Worm (Caenorhabditis elegans) whole organism, L4/young adult: ENCODE measurements around the gene Y62H9A.11.

Experiments used
- W03F9.2 ChIP-seq: fragments of 150-350 bp; optimal IDR thresholded peaks from 2 replicates; lab custom pipeline; 2014; ENCODE audit warnings: missing biosample characterization, missing genetic modification characterization
- dao-5 ChIP-seq: sonication (generic microtip); optimal IDR thresholded peaks from 2 replicates; lab custom pipeline; 2016; ENCODE audit warnings: missing genotype, missing genetic modification characterization, moderate library complexity, missing compliant biosample characterization
- him-1 ChIP-seq: sonication (generic microtip); optimal IDR thresholded peaks from 2 replicates; lab custom pipeline; 2016; ENCODE audit warnings: missing genotype, missing genetic modification reagents, missing genetic modification characterization, missing compliant biosample characterization

Gene Y62H9A.11

DNA sequence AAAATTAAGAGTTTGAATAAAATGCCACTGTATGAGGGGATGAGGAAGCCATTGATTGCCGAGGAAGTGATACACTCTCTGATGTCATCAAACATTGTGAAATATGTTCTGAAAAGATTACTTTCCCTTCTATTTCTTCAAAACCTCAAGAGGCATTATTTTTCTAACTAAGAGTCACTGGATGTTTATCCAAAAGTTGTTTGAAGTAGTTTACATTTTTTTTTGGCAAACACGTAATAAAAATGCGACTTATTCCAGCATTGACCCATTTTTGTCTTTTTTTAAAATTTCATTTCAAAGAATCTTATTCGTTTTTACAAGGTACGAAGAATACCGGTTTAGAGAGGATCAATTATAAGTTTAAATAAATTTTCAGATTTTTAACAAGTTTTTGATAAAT, at the start of gene Y62H9A.11:
Gene Y62H9A.11 (minus strand): TSS at position 101 of the 400 bp plus-strand sequence.
- TF ChIP-seq him-1 (tag; lab: Kevin White, UChicago) (no peak), dao-5 (tag; lab: Kevin White, UChicago) (no peak), W03F9.2 (tag; lab: Kevin White, UChicago) (no peak)

DNA sequence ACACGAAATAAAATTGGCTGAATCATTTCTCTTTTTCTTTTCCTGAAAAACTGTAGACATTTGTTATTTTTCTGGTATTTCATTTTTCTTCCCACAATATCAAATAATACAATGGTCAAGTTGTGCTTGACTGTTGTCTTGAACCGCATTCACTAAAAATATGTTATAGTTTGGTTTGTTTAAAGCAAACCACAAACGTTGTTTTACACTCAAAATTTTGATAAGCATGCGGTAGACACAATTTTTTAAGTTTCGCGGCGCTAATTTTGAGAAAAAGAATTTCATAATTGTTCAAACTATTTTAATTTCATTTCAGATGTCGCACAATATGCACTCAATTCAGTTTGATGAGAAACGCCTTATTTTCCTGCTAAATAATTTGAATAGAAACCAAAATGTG, 48.0 kb upstream of the Y62H9A.11 start, which contains the start of gene T08D10.3:
Gene T08D10.3 (plus strand): TSS at position 301 of the 400 bp plus-strand sequence.
- no peak for TF ChIP-seq W03F9.2 (tag; lab: Kevin White, UChicago)
- TF ChIP-seq dao-5 (tag; lab: Kevin White, UChicago), result no peak
- no peak for TF ChIP-seq him-1 (tag; lab: Kevin White, UChicago)

DNA sequence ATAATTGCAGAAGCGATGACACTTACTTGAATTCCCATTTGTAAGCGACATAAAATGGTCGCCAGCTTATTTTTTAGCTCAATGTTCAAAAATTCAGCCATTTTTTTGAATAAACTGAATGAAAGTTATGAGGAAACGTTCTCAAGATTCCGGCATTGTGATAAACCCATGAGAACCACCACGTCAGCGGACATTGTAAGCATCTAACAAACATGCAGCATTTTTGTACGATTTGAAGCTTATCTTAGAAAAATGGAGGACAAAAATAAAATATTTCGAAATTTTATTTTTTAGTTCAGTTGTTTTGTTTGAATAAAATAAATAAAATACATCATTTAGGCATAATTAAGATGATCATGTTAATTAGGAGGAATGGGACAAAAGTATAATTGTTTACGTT, 46.1 kb upstream of the Y62H9A.11 start, which contains the start of gene T08D10.4:
Gene T08D10.4 (minus strand): TSS at position 101 of the 400 bp plus-strand sequence.
- TF ChIP-seq him-1 (tag; lab: Kevin White, UChicago) (no peak), dao-5 (tag; lab: Kevin White, UChicago) (no peak), W03F9.2 (tag; lab: Kevin White, UChicago) (no peak)

ce11 chrX:11952129-11952528, 45.0 kb upstream of the Y62H9A.11 start:
- no peak for TF ChIP-seq him-1 (tag; lab: Kevin White, UChicago)
- TF ChIP-seq W03F9.2 (tag; lab: Kevin White, UChicago), result no peak
- TF ChIP-seq dao-5 (tag; lab: Kevin White, UChicago), result no peak

ce11 chrX:11948184-11948894, 41.2 kb upstream of the Y62H9A.11 start, which contains the start of gene lsd-1:
Gene lsd-1 (plus strand): TSS chrX:11948844.
- TF ChIP-seq dao-5 (tag; lab: Kevin White, UChicago), result no peak
- TF ChIP-seq him-1 (tag; lab: Kevin White, UChicago), result no peak
- no peak for TF ChIP-seq W03F9.2 (tag; lab: Kevin White, UChicago)

ce11 chrX:11946788-11947463, 39.8 kb upstream of the Y62H9A.11 start, which contains the start of gene nfya-1:
Gene nfya-1 (minus strand): TSS chrX:11946838.
- no peak for TF ChIP-seq him-1 (tag; lab: Kevin White, UChicago)
- TF ChIP-seq dao-5 (tag; lab: Kevin White, UChicago), result no peak
- TF ChIP-seq W03F9.2 (tag; lab: Kevin White, UChicago), result no peak

DNA sequence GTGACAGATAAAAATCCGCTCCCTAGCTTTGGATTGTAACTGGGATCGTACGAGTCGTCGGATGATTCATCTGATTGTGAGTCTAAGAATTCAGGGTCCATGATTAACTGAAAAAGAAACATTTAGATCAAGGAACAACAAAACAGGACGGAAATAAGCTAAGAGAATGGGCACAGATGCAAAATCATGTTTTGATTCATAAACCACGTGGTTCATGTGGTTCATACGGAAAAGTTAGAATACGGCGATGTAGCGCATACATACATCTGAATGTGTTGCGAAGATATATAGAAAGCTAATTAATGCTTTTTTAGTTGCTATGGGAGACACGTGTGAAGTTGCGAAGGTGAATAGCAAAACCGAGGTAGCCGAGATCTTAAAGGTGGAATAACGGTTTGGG, 34.8 kb upstream of the Y62H9A.11 start, which contains the start of gene F55G7.3:
Gene F55G7.3 (minus strand): TSS at position 101 of the 400 bp plus-strand sequence.
- no peak for TF ChIP-seq him-1 (tag; lab: Kevin White, UChicago)
- TF ChIP-seq W03F9.2 (tag; lab: Kevin White, UChicago), result no peak
- TF ChIP-seq dao-5 (tag; lab: Kevin White, UChicago), result no peak

ce11 chrX:11938826-11939225, 31.7 kb upstream of the Y62H9A.11 start, which contains the start of gene F55G7.5:
Gene F55G7.5 (minus strand): TSS chrX:11938926.
- TF ChIP-seq W03F9.2 (tag; lab: Kevin White, UChicago) (no peak), dao-5 (tag; lab: Kevin White, UChicago) (no peak), him-1 (tag; lab: Kevin White, UChicago) (no peak)

DNA sequence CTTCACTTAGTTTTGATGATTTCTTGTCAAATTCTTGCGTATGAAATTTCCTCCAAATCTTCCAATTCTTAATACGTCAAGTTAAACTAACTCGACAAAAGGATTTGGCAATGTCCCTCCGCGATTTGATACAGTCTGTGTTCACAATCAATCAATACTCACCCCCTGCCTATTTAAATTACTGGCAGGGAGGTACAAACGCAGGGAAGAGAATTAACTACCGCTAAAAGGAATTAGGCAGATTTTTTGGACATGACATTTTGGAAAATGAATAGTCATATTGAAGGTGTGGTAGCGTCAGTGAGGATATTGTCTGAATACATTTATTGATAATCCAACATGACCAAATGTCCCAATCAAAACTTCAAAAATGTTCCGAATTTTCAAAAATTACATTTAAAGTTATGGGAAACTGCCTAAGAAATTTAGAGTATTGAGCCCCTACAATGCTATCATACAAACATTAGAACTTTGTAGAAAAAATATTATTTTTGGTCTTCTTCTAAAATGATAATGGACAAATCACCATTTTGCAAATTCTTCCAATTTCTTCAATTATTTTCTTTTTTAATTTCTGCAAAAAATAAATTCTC, 30.3 kb upstream of the Y62H9A.11 start:
- TF ChIP-seq him-1 (tag; lab: Kevin White, UChicago) (peak; percentile 99), W03F9.2 (tag; lab: Kevin White, UChicago) (peak; percentile 97), dao-5 (tag; lab: Kevin White, UChicago) (peak; percentile 93)

ce11 chrX:11934933-11935332, 27.8 kb upstream of the Y62H9A.11 start:
- TF ChIP-seq W03F9.2 (tag; lab: Kevin White, UChicago) (peak; percentile 9), dao-5 (tag; lab: Kevin White, UChicago) (no peak), him-1 (tag; lab: Kevin White, UChicago) (peak; percentile 37)

- TF ChIP-seq W03F9.2 (tag; lab: Kevin White, UChicago) (no peak), dao-5 (tag; lab: Kevin White, UChicago) (no peak), him-1 (tag; lab: Kevin White, UChicago) (no peak)
Measured at ce11 chrX:11933547-11933946, 26.4 kb upstream of the Y62H9A.11 start.

DNA sequence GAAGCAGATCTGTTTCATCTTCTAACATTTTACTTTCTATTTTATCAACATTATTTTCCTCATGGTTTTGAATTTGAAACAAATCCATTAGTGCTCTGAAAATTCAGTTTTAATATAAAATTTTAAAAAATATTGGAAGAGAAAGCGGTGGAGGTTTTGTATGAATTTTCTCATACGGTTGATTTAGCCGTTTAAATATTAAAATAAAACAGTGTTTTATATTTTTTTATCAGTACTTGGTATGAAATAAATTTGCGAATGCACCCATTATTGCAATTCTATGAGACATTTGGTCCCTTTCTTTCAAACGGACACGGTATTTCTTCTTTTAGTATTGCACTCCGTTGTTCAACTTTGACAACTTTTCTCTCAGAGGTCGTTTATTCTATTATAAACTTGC, 24.4 kb upstream of the Y62H9A.11 start, which contains the start of gene dot-1.4:
Gene dot-1.4 (minus strand): TSS at position 101 of the 400 bp plus-strand sequence.
- no peak for TF ChIP-seq him-1 (tag; lab: Kevin White, UChicago)
- TF ChIP-seq W03F9.2 (tag; lab: Kevin White, UChicago), result no peak
- no peak for TF ChIP-seq dao-5 (tag; lab: Kevin White, UChicago)
